Fruit fly (Drosophila melanogaster) whole organism, embryonic: ENCODE results near the gene CRAT.

ENCODE experiments used
- CG4424 ChIP-seq: fragments of 200-800 bp; sonication (Bioruptor generic); optimal IDR thresholded peaks from 3 replicates; lab custom pipeline; 2016; ENCODE audit warnings: missing biosample characterization, missing genetic modification characterization
- Med ChIP-seq: fragments of 200-800 bp; sonication (Bioruptor generic); peaks from one replicate; lab custom pipeline; 2016; ENCODE audit warnings: missing biosample characterization, missing genetic modification characterization, mild to moderate bottlenecking, inconsistent platforms, moderate library complexity

- peak; percentile 81 for TF ChIP-seq CG4424
- peak; percentile 89 for TF ChIP-seq Med (GFP tag; lab: Kevin White, UChicago)
Observed at dm6 chr3R:6353624-6354352, 22.1 kb downstream of the CRAT start.
